Fruit fly (Drosophila melanogaster): Measurements from ENCODE around the gene CG13707.

dm6 chr3L:4844792-4845191 lies 4.9 kb upstream of the CG13707 start:
- TF ChIP-seq psq (optimal IDR thresholded peaks at IDR 0.05), result no peak
- TF ChIP-seq ttk (optimal IDR thresholded peaks at IDR 0.05), result no peak
- no peak for TF ChIP-seq Myc (optimal IDR thresholded peaks at IDR 0.05)

All from Kc167 (cell line).